Worm (Caenorhabditis elegans) whole organism, L3 larva: ENCODE measurements around the gene R160.2.
"Not testable (repeated sequence)": the region's sequence is repeated elsewhere in the genome, so short reads cannot be mapped to it uniquely, and the experiment has no call there.

Experiments
- aly-2 ChIP-seq: fragments of 150-350 bp; optimal IDR thresholded peaks from 2 replicates; lab custom pipeline; 2014; ENCODE audit warnings: missing biosample characterization, missing genetic modification characterization
- ceh-16 ChIP-seq: sonication (generic microtip); optimal IDR thresholded peaks from 2 replicates; lab custom pipeline; 2017; ENCODE audit warnings: missing biosample characterization, missing genetic modification characterization
- ceh-28 ChIP-seq: fragments of 150-350 bp; optimal IDR thresholded peaks from 2 replicates; lab custom pipeline; 2014; ENCODE audit warnings: missing biosample characterization, missing genetic modification reagents, missing genetic modification characterization
- ceh-82 ChIP-seq: fragments of 150-350 bp; optimal IDR thresholded peaks from 2 replicates; lab custom pipeline; 2014; ENCODE audit warnings: missing biosample characterization, missing genetic modification characterization
- ceh-9 ChIP-seq: sonication (generic microtip); optimal IDR thresholded peaks from 2 replicates; lab custom pipeline; 2018; ENCODE audit warnings: missing biosample characterization, missing genetic modification characterization
- egl-5 ChIP-seq: fragments of 150-350 bp; optimal IDR thresholded peaks from 2 replicates; lab custom pipeline; 2017; ENCODE audit warnings: missing biosample characterization, missing genetic modification reagents, missing genetic modification characterization, inconsistent platforms
- elt-1 ChIP-seq: fragments of 150-350 bp; optimal IDR thresholded peaks from 2 replicates; lab custom pipeline; 2014; ENCODE audit warnings: missing biosample characterization, missing genetic modification characterization
- elt-2 ChIP-seq: sonication (generic microtip); optimal IDR thresholded peaks from 2 replicates; lab custom pipeline; 2016; ENCODE audit warnings: missing genetic modification reagents, mild to moderate bottlenecking, missing genetic modification characterization, missing compliant biosample characterization
- eor-1 ChIP-seq, 2 experiments: fragments of 150-350 bp; optimal IDR thresholded peaks; 2 replicates each; lab custom pipeline; 2014 to 2018; ENCODE audit warnings: missing biosample characterization in 2 of 2, missing genetic modification characterization in 2 of 2
- fos-1 ChIP-seq: fragments of 150-350 bp; optimal IDR thresholded peaks from 2 replicates; lab custom pipeline; 2014; ENCODE audit warnings: missing biosample characterization, missing genetic modification characterization
- lin-39 ChIP-seq: fragments of 150-350 bp; optimal IDR thresholded peaks from 2 replicates; lab custom pipeline; 2018; ENCODE audit warnings: missing biosample characterization, missing genetic modification reagents, missing genetic modification characterization
- lsy-12 ChIP-seq: sonication (generic microtip); optimal IDR thresholded peaks from 2 replicates; lab custom pipeline; 2016; ENCODE audit warnings: mild to moderate bottlenecking, missing genetic modification characterization, missing compliant biosample characterization
- nfya-1 ChIP-seq: sonication (generic microtip); optimal IDR thresholded peaks from 2 replicates; lab custom pipeline; 2017; ENCODE audit warnings: missing genetic modification characterization, mild to moderate bottlenecking, missing compliant biosample characterization, antibody characterized with exemption, moderate library complexity; ENCODE audit not compliant: insufficient read depth
- nhr-23 ChIP-seq: fragments of 150-350 bp; optimal IDR thresholded peaks from 2 replicates; lab custom pipeline; 2014; ENCODE audit warnings: missing biosample characterization, missing genetic modification reagents, missing genetic modification characterization
- nhr-28 ChIP-seq: fragments of 150-350 bp; optimal IDR thresholded peaks from 2 replicates; lab custom pipeline; 2014; ENCODE audit warnings: missing biosample characterization, missing genetic modification characterization
- nhr-67 ChIP-seq: fragments of 150-350 bp; optimal IDR thresholded peaks from 2 replicates; lab custom pipeline; 2014; ENCODE audit warnings: missing biosample characterization, missing genetic modification characterization
- nhr-76 ChIP-seq: fragments of 150-350 bp; sonication (generic microtip); optimal IDR thresholded peaks from 5 replicates; lab custom pipeline; 2014; ENCODE audit warnings: missing biosample characterization, missing genetic modification characterization
- pha-4 ChIP-seq: fragments of 150-350 bp; optimal IDR thresholded peaks from 2 replicates; lab custom pipeline; 2014; ENCODE audit warnings: missing biosample characterization, missing genetic modification reagents, missing genetic modification characterization
- snpc-4 ChIP-seq: fragments of 150-350 bp; optimal IDR thresholded peaks from 2 replicates; lab custom pipeline; 2014; ENCODE audit warnings: missing biosample characterization, missing genetic modification characterization
- unc-62 ChIP-seq: fragments of 150-350 bp; sonication (generic microtip); optimal IDR thresholded peaks from 4 replicates; lab custom pipeline; 2014; ENCODE audit warnings: missing biosample characterization, missing genetic modification reagents, missing genetic modification characterization
- zag-1 ChIP-seq: fragments of 150-350 bp; optimal IDR thresholded peaks from 2 replicates; lab custom pipeline; 2014; ENCODE audit warnings: missing biosample characterization, missing genetic modification characterization
- ztf-11 ChIP-seq: fragments of 150-350 bp; optimal IDR thresholded peaks from 2 replicates; lab custom pipeline; 2014; ENCODE audit warnings: missing biosample characterization, missing genetic modification characterization
- ztf-4 ChIP-seq: fragments of 150-350 bp; optimal IDR thresholded peaks from 2 replicates; lab custom pipeline; 2014; ENCODE audit warnings: missing biosample characterization, missing genetic modification characterization

R160.2 gene

ce11 chrX:4342730-4343129 lies 34.0 kb downstream of the R160.2 start:
- no peak for TF ChIP-seq nhr-23 (tag; lab: Kevin White, UChicago)
- TF ChIP-seq elt-1, result no peak
- TF ChIP-seq egl-5, result no peak
- no peak for TF ChIP-seq ceh-28 (tag; lab: Kevin White, UChicago)
- no peak for TF ChIP-seq pha-4 (tag; lab: Kevin White, UChicago)
- TF ChIP-seq fos-1 (tag; lab: Kevin White, UChicago), result no peak
- no peak for TF ChIP-seq eor-1 (tag; optimal IDR thresholded peaks at IDR 0.05; lab: Kevin White, UChicago)
- no peak for TF ChIP-seq ztf-4 (tag; lab: Kevin White, UChicago)
- TF ChIP-seq snpc-4 (tag; lab: Kevin White, UChicago), result no peak

DNA sequence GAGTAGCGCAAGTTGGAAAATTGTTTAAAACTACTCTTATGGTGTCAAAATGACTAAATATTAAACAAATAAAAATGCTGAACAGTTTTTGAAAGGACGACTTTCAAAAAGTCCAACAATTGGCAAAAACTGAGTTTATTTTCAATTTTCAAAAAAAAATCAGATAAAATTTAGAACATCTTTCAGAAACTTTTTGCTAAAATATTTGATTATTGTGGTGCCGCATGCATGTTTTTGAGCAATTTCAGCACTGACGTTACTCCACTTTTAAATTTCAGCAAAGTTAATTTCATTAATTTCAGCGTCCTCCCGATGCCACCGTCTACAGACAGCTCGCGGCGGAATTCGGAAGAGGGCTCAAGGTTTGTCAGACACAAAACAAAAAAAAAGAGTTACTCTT lies 37.4 kb downstream of the R160.2 start, which contains the start of gene cst-1:
cst-1 (plus strand) TSS at position 301 of the 400 bp plus-strand sequence.
- not testable (repeated sequence) for TF ChIP-seq unc-62 (GFP tag; lab: Kevin White, UChicago); ceh-82; elt-2 (tag; lab: Kevin White, UChicago)
- TF ChIP-seq, all 47 proteins: peak for 0; not testable (repeated sequence) for 47

DNA sequence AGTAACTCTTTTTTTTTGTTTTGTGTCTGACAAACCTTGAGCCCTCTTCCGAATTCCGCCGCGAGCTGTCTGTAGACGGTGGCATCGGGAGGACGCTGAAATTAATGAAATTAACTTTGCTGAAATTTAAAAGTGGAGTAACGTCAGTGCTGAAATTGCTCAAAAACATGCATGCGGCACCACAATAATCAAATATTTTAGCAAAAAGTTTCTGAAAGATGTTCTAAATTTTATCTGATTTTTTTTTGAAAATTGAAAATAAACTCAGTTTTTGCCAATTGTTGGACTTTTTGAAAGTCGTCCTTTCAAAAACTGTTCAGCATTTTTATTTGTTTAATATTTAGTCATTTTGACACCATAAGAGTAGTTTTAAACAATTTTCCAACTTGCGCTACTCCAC lies 40.8 kb downstream of the R160.2 start, which contains the start of gene cst-2:
cst-2 (minus strand) TSS at position 101 of the 400 bp plus-strand sequence.
- not testable (repeated sequence) for TF ChIP-seq nfya-1 (tag; lab: Kevin White, UChicago); aly-2 (tag; lab: Kevin White, UChicago); ceh-16

DNA sequence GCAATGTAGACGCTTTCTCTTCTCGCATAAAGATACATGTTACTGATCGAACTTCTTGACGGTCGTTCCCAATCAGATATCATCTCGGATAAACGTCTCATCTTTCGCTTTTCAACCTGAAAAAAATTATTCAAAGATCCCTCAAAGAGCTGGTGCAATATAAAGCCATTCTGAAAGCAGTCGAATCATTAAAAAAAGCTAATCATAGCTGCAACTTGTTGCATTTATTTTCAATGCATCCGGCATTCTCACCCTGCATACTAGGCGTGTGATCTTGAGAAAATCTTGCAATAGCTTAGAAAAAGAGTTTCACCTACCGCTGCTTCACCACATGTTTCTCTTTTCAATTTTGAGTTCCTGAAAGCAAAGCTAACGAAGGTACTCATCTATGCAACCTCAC lies 44.4 kb downstream of the R160.2 start, which contains the start of gene C24A8.6:
C24A8.6 (minus strand) TSS at position 101 of the 400 bp plus-strand sequence.
- not testable (repeated sequence) for TF ChIP-seq lin-39, zag-1, nfya-1 (tag; lab: Kevin White, UChicago)
- TF ChIP-seq, all 47 proteins: peak for 0; not testable (repeated sequence) for 47

DNA sequence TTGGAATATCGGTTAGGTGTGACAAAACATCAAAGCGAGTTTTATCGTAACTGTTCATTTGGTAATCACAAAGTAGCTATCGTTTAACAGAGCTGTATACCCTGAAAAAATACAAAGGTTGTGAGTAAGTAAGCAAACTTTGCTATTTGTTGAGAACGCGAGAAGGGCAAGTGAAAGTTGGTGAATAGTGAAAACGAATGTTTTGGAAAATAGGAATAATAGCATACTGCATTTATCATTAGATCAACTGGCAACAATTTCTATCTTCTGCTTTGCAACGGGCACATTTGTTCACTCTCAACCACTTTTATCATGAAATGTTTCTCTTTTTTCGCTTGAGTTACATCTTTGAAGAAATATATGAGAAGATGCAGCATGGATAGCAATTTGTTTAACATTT lies 47.9 kb downstream of the R160.2 start, which contains the start of gene C24A8.5:
C24A8.5 (minus strand) TSS at position 101 of the 400 bp plus-strand sequence.
- TF ChIP-seq unc-62 (GFP tag; lab: Kevin White, UChicago), result no peak
- no peak for TF ChIP-seq egl-5
- no peak for TF ChIP-seq nhr-67
- TF ChIP-seq elt-2 (tag; lab: Kevin White, UChicago), result no peak
- TF ChIP-seq nfya-1 (tag; lab: Kevin White, UChicago), result no peak
- no peak for TF ChIP-seq lsy-12
- no peak for TF ChIP-seq eor-1 (tag; optimal IDR thresholded peaks at IDR 0.05; lab: Kevin White, UChicago)
- TF ChIP-seq nhr-28 (tag; lab: Kevin White, UChicago), result no peak
- no peak for TF ChIP-seq ceh-9
- no peak for TF ChIP-seq ztf-11 (tag; lab: Kevin White, UChicago)
- no peak for TF ChIP-seq nhr-76 (tag; lab: Kevin White, UChicago)
